Worm (Caenorhabditis elegans): ENCODE results near the gene rps-9.

DNA sequence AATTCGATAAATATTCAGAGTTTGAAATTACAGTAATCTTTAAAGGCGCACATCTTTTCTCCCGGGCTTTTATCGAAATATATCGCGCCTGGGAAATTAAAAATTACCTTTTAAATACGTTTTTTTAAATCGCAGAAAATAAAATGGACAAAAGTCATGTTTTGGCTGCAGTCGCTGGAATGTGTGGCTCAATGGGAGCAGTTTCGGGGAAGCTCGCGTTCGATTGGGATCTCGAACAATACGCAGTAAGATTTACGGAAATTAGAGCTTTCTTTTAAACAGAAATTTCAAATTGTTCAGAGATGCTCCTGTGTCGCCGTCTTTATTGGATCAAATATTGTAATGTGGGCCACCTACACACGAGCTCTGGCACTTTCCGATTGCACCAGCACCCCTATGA, 3.4 kb upstream of the rps-9 start, which contains the start of gene F40F8.12:
- TF ChIP-seq ceh-14 (tag; optimal IDR thresholded peaks at IDR 0.05) (no peak), pha-4 (tag; optimal IDR thresholded peaks at IDR 0.05) (no peak), unc-3 (GFP tag; conservative IDR thresholded peaks at IDR 0.05) (no peak), unc-3 (tag; optimal IDR thresholded peaks at IDR 0.05) (no peak), sox-4 (tag; optimal IDR thresholded peaks at IDR 0.05) (no peak), lin-11 (tag; optimal IDR thresholded peaks at IDR 0.05) (no peak), K02D7.2 (tag; optimal IDR thresholded peaks at IDR 0.05) (no peak)
